Worm (Caenorhabditis elegans) whole organism, L4/young adult: Measurements from ENCODE around the gene C49C8.6.

ENCODE experiments used
- W03F9.2 ChIP-seq: fragments of 150-350 bp; optimal IDR thresholded peaks from 2 replicates; lab custom pipeline; 2014; ENCODE audit warnings: missing biosample characterization, missing genetic modification characterization
- dao-5 ChIP-seq: sonication (generic microtip); optimal IDR thresholded peaks from 2 replicates; lab custom pipeline; 2016; ENCODE audit warnings: missing genotype, missing genetic modification characterization, moderate library complexity, missing compliant biosample characterization
- him-1 ChIP-seq: sonication (generic microtip); optimal IDR thresholded peaks from 2 replicates; lab custom pipeline; 2016; ENCODE audit warnings: missing genotype, missing genetic modification reagents, missing genetic modification characterization, missing compliant biosample characterization

DNA sequence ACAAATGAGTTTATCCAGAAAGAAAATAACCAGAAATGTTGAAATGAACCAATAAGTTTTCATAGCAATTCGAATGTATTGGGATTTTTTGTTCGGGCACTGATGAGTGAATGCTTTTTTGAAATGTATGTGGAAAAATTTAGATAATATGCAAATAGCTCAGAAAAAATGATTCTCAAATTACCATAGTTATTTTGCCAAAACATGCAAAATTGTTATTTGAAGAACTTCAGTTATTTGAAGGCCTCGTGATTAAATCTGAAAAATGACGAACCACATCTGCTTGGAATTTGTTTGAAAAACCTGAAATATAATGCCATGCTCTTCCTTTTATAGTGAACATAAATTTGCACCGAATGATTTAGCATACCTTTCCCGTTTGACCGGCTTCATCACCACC, at the start of gene C49C8.6:
- TF ChIP-seq dao-5 (no peak), him-1 (tag; lab: Kevin White, UChicago) (no peak), W03F9.2 (tag; lab: Kevin White, UChicago) (no peak)
